Fruit fly (Drosophila melanogaster) Kc167 (cell line): ENCODE data around the gene CG32573.

ENCODE experiments used
- Myc ChIP-seq: fragments of >200 bp; optimal IDR thresholded peaks from 2 replicates; lab custom pipeline; 2017; ENCODE audit warnings: missing external identifiers
- Sin3A ChIP-seq: fragments of >200 bp; optimal IDR thresholded peaks from 2 replicates; lab custom pipeline; 2018; ENCODE audit warnings: missing external identifiers
- h ChIP-seq: fragments of >200 bp; optimal IDR thresholded peaks from 3 replicates; lab custom pipeline; 2018; ENCODE audit warnings: missing external identifiers
- insv ChIP-seq: fragments of >200 bp; optimal IDR thresholded peaks from 3 replicates; lab custom pipeline; 2018; ENCODE audit warnings: missing external identifiers
- psq ChIP-seq: fragments of >200 bp; optimal IDR thresholded peaks from 2 replicates; lab custom pipeline; 2017; ENCODE audit warnings: missing external identifiers
- ttk ChIP-seq: sonication (Bioruptor generic); optimal IDR thresholded peaks from 2 replicates; lab custom pipeline; 2017; ENCODE audit warnings: missing external identifiers

CG32573 gene

dm6 chrX:16677163-16677562 is 26.0 kb downstream of the CG32573 start:
- TF ChIP-seq ttk = no peak
- TF ChIP-seq psq = no peak
- no peak for TF ChIP-seq Sin3A (lab: Kevin White, UChicago)
- TF ChIP-seq insv (lab: Kevin White, UChicago) = no peak
- no peak for TF ChIP-seq Myc (lab: Kevin White, UChicago)
- TF ChIP-seq h (lab: Kevin White, UChicago) = no peak

DNA sequence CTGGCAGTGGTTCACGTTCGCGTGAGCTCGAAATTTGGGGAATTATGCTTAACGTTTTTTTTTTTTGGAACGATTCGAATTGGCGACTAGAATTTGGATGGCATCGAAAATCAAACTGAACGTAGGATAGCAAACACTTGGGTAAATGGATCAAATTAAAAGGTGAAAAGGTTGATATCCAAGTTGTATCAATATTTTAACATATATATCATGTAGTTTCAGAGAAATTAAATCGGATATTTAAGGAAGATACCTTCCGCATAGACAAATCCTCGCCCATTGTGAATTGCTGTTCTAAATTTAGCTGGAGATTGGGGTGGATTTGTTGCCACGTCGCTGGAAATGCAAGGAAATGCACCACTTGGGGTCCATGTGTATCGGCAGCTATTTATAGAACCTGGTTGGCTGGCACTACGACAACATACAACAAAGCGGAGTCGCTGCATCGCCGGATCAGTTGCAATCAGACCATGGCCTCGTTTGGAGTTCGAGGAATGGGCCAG is 27.7 kb downstream of the CG32573 start, which contains the start of the genes CG13010 and sing:
Gene CG13010 (minus strand): TSS at position 101 of the 503 bp plus-strand sequence.
Gene sing (plus strand): TSS at position 453 of the 503 bp plus-strand sequence.
- TF ChIP-seq insv (lab: Kevin White, UChicago) (no peak), psq (no peak), h (lab: Kevin White, UChicago) (no peak), Myc (lab: Kevin White, UChicago) (no peak), ttk (no peak), Sin3A (lab: Kevin White, UChicago) (no peak)

- TF ChIP-seq h (lab: Kevin White, UChicago) (no peak), ttk (no peak), Sin3A (lab: Kevin White, UChicago) (no peak), Myc (lab: Kevin White, UChicago) (no peak), psq (no peak), insv (lab: Kevin White, UChicago) (no peak)
These were observed 32.6 kb downstream of the CG32573 start, which contains the start of gene Axs for dm6 chrX:16683765-16684164. Axs (minus strand) TSS chrX:16683895.

DNA sequence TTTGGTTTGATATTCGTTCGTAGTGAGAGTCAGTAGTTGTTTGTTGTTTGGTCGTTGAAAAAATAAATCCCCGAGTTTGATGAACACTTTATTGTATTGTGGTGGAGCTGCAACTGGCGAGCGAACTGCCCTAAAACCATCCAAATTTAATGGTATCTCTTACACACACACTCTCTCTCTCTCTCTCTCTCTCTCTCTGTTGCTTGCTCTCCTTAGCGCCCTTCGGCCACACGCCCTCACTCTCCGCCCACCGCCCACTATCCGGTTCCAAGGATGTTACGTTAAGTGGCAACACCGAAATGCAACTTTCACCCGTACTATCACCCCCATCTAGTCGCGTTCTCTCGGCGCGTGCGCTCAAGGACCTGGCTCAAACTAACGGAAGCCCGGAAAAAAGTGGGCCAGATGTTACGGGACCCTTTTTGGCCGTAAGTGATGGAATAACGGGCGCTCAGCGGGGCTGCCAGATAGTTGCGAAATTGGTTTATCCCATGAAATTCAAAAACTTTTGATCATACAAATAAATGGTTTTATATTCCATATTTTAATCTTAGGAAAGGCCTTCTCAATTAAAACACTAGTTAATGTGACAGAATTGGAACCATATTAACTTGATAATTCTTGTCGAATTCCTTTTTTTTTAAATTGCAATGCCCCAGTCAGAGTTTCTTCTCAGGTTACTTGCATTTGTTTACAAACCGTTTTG is 36.4 kb downstream of the CG32573 start:
- TF ChIP-seq insv (lab: Kevin White, UChicago) = no peak
- TF ChIP-seq psq = no peak

DNA sequence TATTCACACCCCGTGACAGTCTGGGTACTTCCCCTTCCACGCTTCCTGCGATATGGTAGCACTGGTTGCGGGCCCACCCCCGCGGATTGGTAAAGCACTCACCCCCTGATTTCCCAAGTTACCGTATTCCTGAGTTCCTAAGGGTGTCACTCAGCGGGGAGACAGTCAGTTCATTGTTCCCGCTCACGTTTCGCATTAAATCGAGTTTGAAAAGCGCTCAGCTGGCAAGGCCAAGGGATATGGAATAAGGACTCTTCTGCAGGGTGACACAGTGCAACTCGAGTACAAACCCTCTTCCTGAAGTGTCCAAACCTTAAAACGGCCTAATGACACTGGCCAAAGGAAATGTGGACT is 36.9 kb downstream of the CG32573 start:
- no peak for TF ChIP-seq insv (lab: Kevin White, UChicago)
- no peak for TF ChIP-seq h (lab: Kevin White, UChicago)
- TF ChIP-seq Sin3A (lab: Kevin White, UChicago) = no peak
- no peak for TF ChIP-seq psq
- TF ChIP-seq ttk = no peak
- TF ChIP-seq Myc (lab: Kevin White, UChicago) = no peak

- TF ChIP-seq insv (lab: Kevin White, UChicago) (no peak), h (lab: Kevin White, UChicago) (no peak), ttk (no peak), psq (no peak), Myc (lab: Kevin White, UChicago) (no peak), Sin3A (lab: Kevin White, UChicago) (no peak)
These were observed 38.2 kb downstream of the CG32573 start for dm6 chrX:16689339-16689738.

- TF ChIP-seq Myc (lab: Kevin White, UChicago) (no peak), psq (no peak), ttk (no peak), h (lab: Kevin White, UChicago) (no peak), insv (lab: Kevin White, UChicago) (no peak), Sin3A (lab: Kevin White, UChicago) (no peak)
These were observed 38.8 kb downstream of the CG32573 start for dm6 chrX:16689966-16690365.

DNA sequence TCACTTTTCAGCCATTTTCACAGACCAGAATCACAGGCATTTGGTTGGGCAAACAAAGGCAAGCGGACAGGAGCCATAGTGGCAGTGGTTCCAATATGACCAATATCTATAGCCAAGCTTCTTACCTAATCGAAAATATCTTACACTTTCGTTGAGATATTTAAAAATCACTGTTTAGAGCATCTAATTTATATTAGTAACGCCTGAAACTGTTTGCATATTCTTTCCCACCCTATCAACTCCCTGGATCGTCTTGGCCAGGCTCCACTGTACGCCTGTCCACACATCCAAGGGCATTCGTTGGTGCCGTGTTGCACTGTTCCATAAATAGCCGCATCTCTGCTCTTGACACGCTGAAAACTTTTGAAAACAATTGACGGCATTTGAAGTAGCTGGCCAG is 39.3 kb downstream of the CG32573 start:
- TF ChIP-seq Myc (lab: Kevin White, UChicago) (no peak), psq (no peak), Sin3A (lab: Kevin White, UChicago) (no peak), h (lab: Kevin White, UChicago) (no peak), ttk (no peak), insv (lab: Kevin White, UChicago) (no peak)

DNA sequence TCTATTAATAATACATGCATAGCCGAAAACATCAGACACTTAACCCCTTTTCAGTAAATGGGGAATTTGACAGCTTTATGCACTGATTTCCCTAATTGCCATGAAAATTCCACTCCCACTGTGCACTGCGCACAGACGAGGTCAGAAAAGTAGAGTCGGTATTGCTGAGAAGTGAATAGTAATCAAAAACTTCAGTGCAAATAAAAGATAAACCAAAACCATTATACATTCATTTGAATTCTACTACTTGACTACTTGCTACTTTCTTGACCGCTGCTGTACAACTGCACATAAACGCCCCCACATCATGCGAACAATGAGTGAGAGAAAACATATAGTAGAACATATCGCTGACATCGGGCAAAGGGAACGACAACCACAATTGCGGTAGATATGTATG is 40.3 kb downstream of the CG32573 start:
- no peak for TF ChIP-seq Myc (lab: Kevin White, UChicago)

- TF ChIP-seq psq (no peak), ttk (no peak), insv (lab: Kevin White, UChicago) (no peak), h (lab: Kevin White, UChicago) (no peak), Myc (lab: Kevin White, UChicago) (no peak), Sin3A (lab: Kevin White, UChicago) (no peak)
These were observed 41.1 kb downstream of the CG32573 start for dm6 chrX:16692325-16692724.

- TF ChIP-seq insv (lab: Kevin White, UChicago) = no peak
- no peak for TF ChIP-seq psq
- no peak for TF ChIP-seq Sin3A (lab: Kevin White, UChicago)
- TF ChIP-seq h (lab: Kevin White, UChicago) = no peak
- no peak for TF ChIP-seq ttk
- TF ChIP-seq Myc (lab: Kevin White, UChicago) = no peak
These were observed 42.7 kb downstream of the CG32573 start for dm6 chrX:16693805-16694387.

DNA sequence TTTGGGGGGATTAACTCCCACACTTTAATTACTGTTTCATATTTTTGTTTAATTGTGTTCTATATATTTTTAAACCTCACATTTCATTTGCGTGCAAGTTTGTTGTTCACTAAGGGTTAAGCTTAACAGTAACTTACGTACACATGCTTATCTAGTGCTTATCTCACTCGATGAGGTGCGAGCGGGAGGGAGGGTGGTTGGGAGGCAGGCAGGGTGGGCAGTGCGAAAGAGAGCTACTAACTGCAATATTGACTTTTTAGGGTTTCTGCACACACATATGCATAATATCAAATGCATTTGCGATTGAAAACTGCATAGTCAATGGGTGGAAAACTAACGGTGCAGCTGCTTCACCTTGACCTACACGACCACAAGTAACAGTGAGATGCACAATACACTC is 43.3 kb downstream of the CG32573 start:
- TF ChIP-seq insv (lab: Kevin White, UChicago) (no peak), Myc (lab: Kevin White, UChicago) (no peak), h (lab: Kevin White, UChicago) (no peak), ttk (no peak), Sin3A (lab: Kevin White, UChicago) (no peak), psq (no peak)
